Worm (Caenorhabditis elegans) whole organism, L1 larva: ENCODE data around the gene npp-1.

Experiments used
- hlh-17 ChIP-seq: fragments of 200-800 bp; sonication (Bioruptor generic); optimal IDR thresholded peaks from 2 replicates; lab custom pipeline; 2018; ENCODE audit warnings: missing genetic modification characterization, mild to moderate bottlenecking, missing compliant biosample characterization, moderate library complexity, borderline replicate concordance
- nhr-71 ChIP-seq: sonication (generic microtip); optimal IDR thresholded peaks from 2 replicates; lab custom pipeline; 2016; ENCODE audit warnings: mild to moderate bottlenecking, missing genetic modification characterization, moderate library complexity, missing compliant biosample characterization
- pqm-1 ChIP-seq: sonication (generic microtip); optimal IDR thresholded peaks from 3 replicates; lab custom pipeline; 2017; ENCODE audit warnings: missing biosample characterization, missing genetic modification characterization
- skn-1 ChIP-seq: fragments of 150-350 bp; optimal IDR thresholded peaks from 2 replicates; lab custom pipeline; 2014; ENCODE audit warnings: missing biosample characterization, missing genetic modification characterization
- swsn-7 ChIP-seq: sonication (generic microtip); optimal IDR thresholded peaks from 2 replicates; lab custom pipeline; 2016; ENCODE audit warnings: missing genetic modification characterization, missing compliant biosample characterization
- unc-130 ChIP-seq: fragments of 150-350 bp; optimal IDR thresholded peaks from 2 replicates; lab custom pipeline; 2017; ENCODE audit warnings: missing biosample characterization, missing genetic modification characterization, inconsistent platforms
- ztf-11 ChIP-seq, 2 experiments: sonication (generic microtip); optimal IDR thresholded peaks; 2 replicates each; lab custom pipeline; 2016 to 2017; ENCODE audit warnings: missing genetic modification characterization in 2 of 2, missing biosample characterization in 1 of 2, missing compliant biosample characterization in 1 of 2

- TF ChIP-seq pqm-1 (tag; lab: Kevin White, UChicago) (no peak), unc-130 (tag; lab: Kevin White, UChicago) (no peak), hlh-17 (GFP tag; lab: Kevin White, UChicago) (no peak), ztf-11 (tag; optimal IDR thresholded peaks at IDR 0.05; lab: Kevin White, UChicago) (no peak), skn-1 (tag; lab: Kevin White, UChicago) (no peak), swsn-7 (tag; lab: Kevin White, UChicago) (no peak), nhr-71 (no peak)
These were observed 33.6 kb downstream of the npp-1 start, which contains the start of gene F32B6.4 for ce11 chrIV:9891938-9892337.
